Worm (Caenorhabditis elegans) whole organism, L4 larva: ENCODE data around the gene rps-30.

Experiments
- D1046.2 ChIP-seq: fragments of 200-800 bp; sonication (Bioruptor generic); IDR thresholded peaks from 2 replicates; pipeline ENCODE4 v1.3.6; 2022; ENCODE audit warnings: missing genetic modification characterization, missing compliant biosample characterization
- F10B5.3 ChIP-seq: sonication (generic microtip); optimal IDR thresholded peaks from 2 replicates; lab custom pipeline; 2016; ENCODE audit warnings: mild to moderate bottlenecking, missing genetic modification characterization, missing compliant biosample characterization
- T20F7.1 ChIP-seq: fragments of 200-800 bp; sonication (Bioruptor generic); optimal IDR thresholded peaks from 2 replicates; lab custom pipeline; 2018; ENCODE audit warnings: mild to moderate bottlenecking, missing genetic modification characterization, missing compliant biosample characterization
- Y105C5A.15 ChIP-seq: fragments of 200-800 bp; sonication (Bioruptor generic); IDR thresholded peaks from 2 replicates; pipeline ENCODE4 v1.3.6; 2022; ENCODE audit warnings: missing genetic modification characterization, missing compliant biosample characterization
- Y48G9A.11 ChIP-seq: fragments of 200-800 bp; sonication (Bioruptor generic); IDR thresholded peaks from 2 replicates; pipeline ENCODE4 v1.3.6; 2022; ENCODE audit warnings: missing genetic modification reagents, missing genetic modification characterization, missing compliant biosample characterization
- aha-1 ChIP-seq: fragments of 150-350 bp; peaks from one replicate; lab custom pipeline; 2014; ENCODE audit warnings: missing biosample characterization, missing genetic modification characterization
- attf-4 ChIP-seq: sonication (generic microtip); optimal IDR thresholded peaks from 3 replicates; lab custom pipeline; 2017; ENCODE audit warnings: missing biosample characterization, missing genetic modification characterization
- ceh-28 ChIP-seq: fragments of 150-350 bp; optimal IDR thresholded peaks from 2 replicates; lab custom pipeline; 2014; ENCODE audit warnings: missing biosample characterization, missing genetic modification reagents, missing genetic modification characterization
- ceh-44 ChIP-seq: fragments of 200-800 bp; sonication (Bioruptor generic); IDR thresholded peaks from 2 replicates; pipeline ENCODE4 v1.3.6; 2022; ENCODE audit warnings: missing genetic modification reagents, missing genetic modification characterization, missing compliant biosample characterization
- cey-2 ChIP-seq: sonication (generic microtip); optimal IDR thresholded peaks from 3 replicates; lab custom pipeline; 2017; ENCODE audit warnings: missing genetic modification characterization, mild to moderate bottlenecking, missing compliant biosample characterization, antibody characterized with exemption, borderline replicate concordance; ENCODE audit not compliant: insufficient read depth
- daf-16 ChIP-seq, 3 experiments: sonication (generic microtip); optimal IDR thresholded peaks; 2 replicates each; lab custom pipeline; 2016 to 2017; ENCODE audit warnings: missing genetic modification characterization in 3 of 3, missing genetic modification reagents in 3 of 3, mild to moderate bottlenecking in 2 of 3, missing compliant biosample characterization in 2 of 3, missing biosample characterization in 1 of 3, moderate library complexity in 1 of 3
- daf-19 ChIP-seq: fragments of 200-800 bp; sonication (Bioruptor generic); conservative IDR thresholded peaks from 2 replicates; pipeline ENCODE4 v1.3.6; 2022; ENCODE audit warnings: missing genetic modification characterization, missing compliant biosample characterization
- dmd-6 ChIP-seq: fragments of 200-800 bp; sonication (Bioruptor generic); IDR thresholded peaks from 2 replicates; pipeline ENCODE4 v1.3.6; 2022; ENCODE audit warnings: missing genetic modification reagents, missing genetic modification characterization, missing compliant biosample characterization
- dve-1 ChIP-seq: sonication (generic microtip); optimal IDR thresholded peaks from 2 replicates; lab custom pipeline; 2017; ENCODE audit warnings: antibody characterized with exemption, mild to moderate bottlenecking, missing genetic modification characterization, missing compliant biosample characterization; ENCODE audit not compliant: insufficient read depth
- egl-43 ChIP-seq: fragments of 200-800 bp; sonication (Bioruptor generic); IDR thresholded peaks from 2 replicates; pipeline ENCODE4 v1.3.6; 2022; ENCODE audit warnings: missing genetic modification reagents, missing genetic modification characterization, missing compliant biosample characterization
- fos-1 ChIP-seq: fragments of 150-350 bp; optimal IDR thresholded peaks from 2 replicates; lab custom pipeline; 2014; ENCODE audit warnings: missing biosample characterization, missing genetic modification characterization
- hif-1 ChIP-seq, 2 experiments: sonication (generic microtip); optimal IDR thresholded peaks; 2 replicates each; lab custom pipeline; 2016 to 2017; ENCODE audit warnings: missing compliant biosample characterization in 2 of 2, missing genetic modification characterization in 2 of 2, missing genetic modification reagents in 2 of 2, missing genotype in 2 of 2, mild to moderate bottlenecking in 1 of 2
- hlh-11 ChIP-seq: fragments of 200-800 bp; sonication (Bioruptor generic); optimal IDR thresholded peaks from 2 replicates; lab custom pipeline; 2018; ENCODE audit warnings: mild to moderate bottlenecking, missing genetic modification characterization, missing compliant biosample characterization
- hlh-30 ChIP-seq: sonication (generic microtip); optimal IDR thresholded peaks from 2 replicates; lab custom pipeline; 2017; ENCODE audit warnings: antibody characterized with exemption, mild to moderate bottlenecking, missing genetic modification characterization, missing compliant biosample characterization; ENCODE audit not compliant: insufficient read depth
- hmg-1.1 ChIP-seq: fragments of 200-800 bp; sonication (Bioruptor generic); IDR thresholded peaks from 2 replicates; pipeline ENCODE4 v1.3.6; 2022; ENCODE audit warnings: missing genetic modification reagents, missing genetic modification characterization, missing compliant biosample characterization
- lin-13 ChIP-seq: fragments of 150-350 bp; optimal IDR thresholded peaks from 2 replicates; lab custom pipeline; 2014; ENCODE audit warnings: missing biosample characterization, missing genetic modification reagents, missing genetic modification characterization
- lin-29 ChIP-seq: fragments of 200-800 bp; sonication (Bioruptor generic); IDR thresholded peaks from 2 replicates; pipeline ENCODE4 v1.3.6; 2022; ENCODE audit warnings: missing genetic modification reagents, missing genetic modification characterization, missing compliant biosample characterization
- lin-38 ChIP-seq: fragments of 200-800 bp; sonication (Bioruptor generic); IDR thresholded peaks from 2 replicates; pipeline ENCODE4 v1.3.6; 2022; ENCODE audit warnings: missing genetic modification reagents, missing genetic modification characterization, missing compliant biosample characterization
- lsy-2 ChIP-seq, 2 experiments: fragments of 150-350 bp in 1 of 2; sonication (generic microtip) in 1 of 2; optimal IDR thresholded peaks; 2 replicates each; lab custom pipeline; 2014 to 2017; ENCODE audit warnings: missing biosample characterization in 2 of 2, missing genetic modification characterization in 2 of 2
- madf-9 ChIP-seq: fragments of 200-800 bp; sonication (Bioruptor generic); conservative IDR thresholded peaks from 2 replicates; pipeline ENCODE4 v1.3.6; 2022; ENCODE audit warnings: missing genetic modification reagents, missing genetic modification characterization, missing compliant biosample characterization
- mep-1 ChIP-seq: fragments of 150-350 bp; sonication (generic microtip); optimal IDR thresholded peaks from 3 replicates; lab custom pipeline; 2014; ENCODE audit warnings: missing biosample characterization, missing genetic modification characterization
- mxl-2 ChIP-seq: fragments of 200-800 bp; sonication (Bioruptor generic); conservative IDR thresholded peaks from 2 replicates; pipeline ENCODE4 v1.3.6; 2022; ENCODE audit warnings: missing genetic modification reagents, missing genetic modification characterization, missing compliant biosample characterization
- nhr-10 ChIP-seq: fragments of 150-350 bp; optimal IDR thresholded peaks from 2 replicates; lab custom pipeline; 2014; ENCODE audit warnings: missing biosample characterization, missing genetic modification characterization
- nhr-237 ChIP-seq: sonication (generic microtip); optimal IDR thresholded peaks from 2 replicates; lab custom pipeline; 2017; ENCODE audit warnings: missing biosample characterization, missing genetic modification characterization
- nhr-25 ChIP-seq: sonication (generic microtip); optimal IDR thresholded peaks from 2 replicates; lab custom pipeline; 2017; ENCODE audit warnings: missing genetic modification characterization, mild to moderate bottlenecking, missing compliant biosample characterization, antibody characterized with exemption, moderate library complexity, borderline replicate concordance; ENCODE audit not compliant: insufficient read depth
- nhr-28 ChIP-seq: fragments of 150-350 bp; optimal IDR thresholded peaks from 2 replicates; lab custom pipeline; 2014; ENCODE audit warnings: missing biosample characterization, missing genetic modification characterization
- nhr-76 ChIP-seq: fragments of 150-350 bp; optimal IDR thresholded peaks from 2 replicates; lab custom pipeline; 2014; ENCODE audit warnings: missing biosample characterization, missing genetic modification characterization
- php-3 ChIP-seq: fragments of 200-800 bp; sonication (Bioruptor generic); IDR thresholded peaks from 2 replicates; pipeline ENCODE4 v1.3.6; 2022; ENCODE audit warnings: missing genetic modification reagents, missing genetic modification characterization, missing compliant biosample characterization
- pqm-1 ChIP-seq: sonication (generic microtip); optimal IDR thresholded peaks from 2 replicates; lab custom pipeline; 2017; ENCODE audit warnings: missing biosample characterization, missing genetic modification characterization
- tag-97 ChIP-seq: fragments of 200-800 bp; sonication (Bioruptor generic); IDR thresholded peaks from 2 replicates; pipeline ENCODE4 v1.3.6; 2022; ENCODE audit warnings: missing genetic modification characterization, missing compliant biosample characterization
- tra-1 ChIP-seq: fragments of 200-800 bp; sonication (Bioruptor generic); IDR thresholded peaks from 2 replicates; pipeline ENCODE4 v1.3.6; 2022; ENCODE audit warnings: missing genetic modification reagents, missing genetic modification characterization, missing compliant biosample characterization
- unc-130 ChIP-seq: sonication (generic microtip); optimal IDR thresholded peaks from 2 replicates; lab custom pipeline; 2016; ENCODE audit warnings: missing genetic modification reagents, missing genetic modification characterization, missing compliant biosample characterization
- unc-62 ChIP-seq, 3 experiments: fragments of 150-350 bp in 1 of 3; sonication (generic microtip); optimal IDR thresholded peaks in 2 of 3; peaks in 1 of 3; 1 replicate in 1 of 3; 2 replicates in 2 of 3; lab custom pipeline; 2014 to 2017; ENCODE audit warnings: missing biosample characterization in 3 of 3, missing genetic modification characterization in 3 of 3, missing genetic modification reagents in 3 of 3, missing genotype in 1 of 3

Gene rps-30

DNA sequence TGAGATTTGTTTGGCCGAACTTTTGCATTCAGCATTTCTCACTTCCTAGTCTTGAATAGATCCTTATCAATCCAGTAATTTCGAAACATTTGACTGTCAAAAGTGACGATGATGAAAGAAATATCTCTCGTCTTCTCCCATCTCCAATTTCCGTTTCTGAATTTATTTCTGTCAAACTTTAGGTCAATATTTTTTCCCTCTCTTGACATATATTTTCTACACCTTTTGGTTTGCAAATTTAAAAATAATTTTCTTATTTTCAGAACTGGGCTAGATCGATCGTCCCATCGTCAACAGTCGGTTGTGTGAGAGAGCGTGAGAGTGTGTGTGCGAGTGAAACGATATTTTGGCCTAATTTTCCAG lies 28.4 kb downstream of the rps-30 start, which contains the start of gene xpo-1:
Gene xpo-1 (plus strand): TSS at position 264 of the 363 bp plus-strand sequence.
- TF ChIP-seq F10B5.3 (tag; lab: Kevin White, UChicago) (no peak), ceh-44 (no peak), mxl-2 (GFP tag; lab: Robert Waterston, UW) (no peak), nhr-237 (tag; lab: Kevin White, UChicago) (no peak), Y105C5A.15 (GFP tag; lab: Robert Waterston, UW) (no peak), ceh-28 (no peak), madf-9 (GFP tag; lab: Robert Waterston, UW) (no peak), fos-1 (tag; lab: Kevin White, UChicago) (no peak), unc-130 (GFP tag; lab: Kevin White, UChicago) (no peak), hif-1 (tag; optimal IDR thresholded peaks at IDR 0.05; lab: Kevin White, UChicago) (no peak)

DNA sequence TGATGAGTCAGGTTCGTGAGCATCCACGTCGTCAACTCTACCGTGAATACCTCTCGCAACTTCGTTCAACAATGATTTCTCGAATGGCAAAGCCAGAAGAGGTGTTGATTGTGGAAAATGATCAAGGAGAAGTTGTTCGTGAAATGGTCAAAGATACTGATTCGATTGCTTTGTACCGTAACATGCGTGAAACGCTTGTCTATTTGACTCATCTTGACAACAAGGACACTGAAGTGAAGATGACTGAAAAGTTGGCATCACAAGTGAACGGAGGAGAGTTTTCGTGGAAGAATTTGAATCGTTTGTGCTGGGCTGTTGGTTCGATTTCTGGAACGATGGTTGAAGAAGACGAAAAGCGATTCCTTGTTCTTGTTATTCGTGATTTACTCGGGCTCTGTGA lies 30.3 kb downstream of the rps-30 start:
- no peak for TF ChIP-seq attf-4 (tag; lab: Kevin White, UChicago)
- no peak for TF ChIP-seq dve-1 (tag; lab: Kevin White, UChicago)
- TF ChIP-seq lsy-2 (tag; optimal IDR thresholded peaks at IDR 0.05; lab: Kevin White, UChicago), result no peak
- TF ChIP-seq T20F7.1, result no peak
- no peak for TF ChIP-seq daf-19 (GFP tag; lab: Robert Waterston, UW)
- TF ChIP-seq Y48G9A.11 (GFP tag; lab: Robert Waterston, UW), result no peak
- peak in 1 of 2 experiments; percentile 66 for TF ChIP-seq unc-62 (GFP tag; optimal IDR thresholded peaks at IDR 0.05 in 1 of 2; lab: Kevin White, UChicago)
- no peak for TF ChIP-seq unc-62 (tag; optimal IDR thresholded peaks at IDR 0.05; lab: Kevin White, UChicago)
- TF ChIP-seq lin-29, result no peak
- TF ChIP-seq nhr-25 (tag; lab: Kevin White, UChicago), result no peak
- no peak for TF ChIP-seq lin-38 (GFP tag; lab: Robert Waterston, UW)
- no peak for TF ChIP-seq hlh-30
- TF ChIP-seq aha-1, result peak; percentile 84

DNA sequence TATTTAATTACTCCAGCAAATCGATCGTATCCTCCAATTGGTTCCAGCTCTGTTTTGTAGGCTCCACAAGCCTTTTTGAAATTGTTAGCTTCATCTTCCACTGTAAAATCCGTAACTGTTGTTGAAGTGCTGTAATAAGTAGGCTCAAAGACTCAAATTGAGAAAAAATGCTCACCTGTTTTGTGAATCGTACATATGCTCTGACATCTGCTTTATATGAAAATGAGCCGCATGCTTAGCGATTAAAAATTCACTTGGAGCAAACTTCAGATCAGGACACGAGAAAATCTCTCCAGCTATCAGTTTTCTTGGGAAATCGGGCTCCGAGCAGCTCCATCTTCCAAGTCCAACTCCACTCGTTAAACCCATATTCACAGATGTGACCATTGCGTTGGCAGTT lies 32.1 kb downstream of the rps-30 start:
- TF ChIP-seq lin-13 (GFP tag; lab: Kevin White, UChicago) (no peak), cey-2 (tag; lab: Kevin White, UChicago) (no peak), tra-1 (no peak), unc-62 (GFP tag; optimal IDR thresholded peaks at IDR 0.05 in 1 of 2; lab: Kevin White, UChicago) (peak in 1 of 2 experiments; percentile 77), unc-62 (tag; optimal IDR thresholded peaks at IDR 0.05; lab: Kevin White, UChicago) (no peak)

DNA sequence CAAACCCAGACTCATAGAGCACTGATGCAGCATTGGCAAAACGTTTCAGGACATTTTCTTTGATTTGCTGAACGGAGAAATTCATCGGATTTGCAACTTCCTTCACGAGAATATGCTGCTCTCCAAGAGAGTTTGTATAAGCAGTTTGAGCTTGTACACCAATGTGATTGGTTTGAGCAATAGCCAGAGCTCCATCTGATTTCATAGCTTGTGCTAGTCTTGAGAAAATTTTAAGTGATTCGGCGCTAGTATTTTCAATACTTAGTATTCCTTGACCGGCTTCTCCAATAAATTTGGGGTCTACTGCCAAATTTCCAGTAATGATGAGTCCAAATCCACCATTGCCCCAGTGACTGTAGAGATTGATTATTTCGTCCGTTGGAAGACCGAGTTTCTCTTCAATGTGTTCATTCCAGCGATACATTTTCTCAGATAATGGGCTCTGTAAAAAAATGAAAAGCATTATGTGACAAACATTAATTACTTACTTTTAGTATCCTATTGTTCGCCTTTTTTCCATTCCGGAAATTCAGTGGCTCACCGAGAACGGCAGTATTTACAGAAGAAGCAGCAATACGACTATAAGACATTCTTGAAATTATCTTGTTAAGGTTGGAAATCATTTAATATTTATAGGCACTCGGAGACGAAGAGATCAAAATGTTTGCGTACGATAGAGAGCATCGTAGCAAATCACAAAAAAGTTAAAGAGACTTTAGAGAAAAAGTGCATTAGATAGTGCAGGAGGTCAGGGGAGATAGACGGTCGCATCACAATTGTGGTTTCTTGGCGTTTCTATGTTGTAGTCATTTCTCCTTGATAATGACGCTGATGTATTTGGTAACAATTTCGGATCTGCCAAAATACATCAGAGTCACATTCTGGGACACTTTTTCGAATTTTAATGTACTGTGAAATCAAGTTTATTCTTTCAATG lies 33.2 kb downstream of the rps-30 start, which contains the start of gene ZK742.3:
Gene ZK742.3 (minus strand): TSS at position 593 of the 937 bp plus-strand sequence.
- TF ChIP-seq php-3 (0 out of 2 replicates have a peak, but pooled peaks have one; percentile 9), daf-16 (GFP tag; optimal IDR thresholded peaks at IDR 0.05; lab: Kevin White, UChicago) (no peak), daf-16 (tag; optimal IDR thresholded peaks at IDR 0.05; lab: Kevin White, UChicago) (peak; percentile 40), nhr-25 (tag; lab: Kevin White, UChicago) (no peak), aha-1 (peak; percentile 95), pqm-1 (tag; lab: Kevin White, UChicago) (peak; percentile 50), lin-38 (GFP tag; lab: Robert Waterston, UW) (0 out of 2 replicates have a peak, but pooled peaks have one; percentile 28), hlh-30 (peak; percentile 9), dve-1 (tag; lab: Kevin White, UChicago) (peak; percentile 57), ceh-44 (no peak), hlh-11 (tag; lab: Kevin White, UChicago) (peak; percentile 39), D1046.2 (no peak), nhr-28 (tag; lab: Kevin White, UChicago) (peak; percentile 98), tag-97 (GFP tag; lab: Robert Waterston, UW) (no peak), dmd-6 (GFP tag; lab: Robert Waterston, UW) (peak; percentile 71), nhr-10 (tag; lab: Kevin White, UChicago) (peak; percentile 7), mep-1 (tag; lab: Kevin White, UChicago) (peak; percentile 7), egl-43 (GFP tag; lab: Robert Waterston, UW) (no peak), hmg-1.1 (no peak), nhr-76 (tag; lab: Kevin White, UChicago) (no peak)
